Worm (Caenorhabditis elegans) whole organism, L1 larva: Measurements from ENCODE around the gene nhr-56.

Experiments
- C04F5.9 ChIP-seq: sonication (generic microtip); optimal IDR thresholded peaks from 2 replicates; lab custom pipeline; 2016; ENCODE audit warnings: missing genetic modification characterization, missing compliant biosample characterization
- C16A3.4 ChIP-seq: fragments of 150-350 bp; optimal IDR thresholded peaks from 2 replicates; lab custom pipeline; 2014; ENCODE audit warnings: missing biosample characterization, missing genetic modification characterization
- alr-1 ChIP-seq: fragments of 200-800 bp; sonication (Bioruptor generic); optimal IDR thresholded peaks from 2 replicates; lab custom pipeline; 2018; ENCODE audit warnings: borderline replicate concordance, mild to moderate bottlenecking, missing genetic modification characterization, missing compliant biosample characterization
- aly-2 ChIP-seq: fragments of 150-350 bp; optimal IDR thresholded peaks from 2 replicates; lab custom pipeline; 2014; ENCODE audit warnings: missing biosample characterization, missing genetic modification characterization
- ceh-82 ChIP-seq, 3 experiments: fragments of 150-350 bp in 1 of 3; sonication (generic microtip) in 2 of 3; optimal IDR thresholded peaks; 2 replicates each; lab custom pipeline; 2014 to 2017; ENCODE audit warnings: missing biosample characterization in 3 of 3, missing genetic modification characterization in 3 of 3
- dpl-1 ChIP-seq, 3 experiments: fragments of 150-350 bp in 2 of 3; sonication (generic microtip) in 1 of 3; optimal IDR thresholded peaks; 2 replicates each; lab custom pipeline; 2014 to 2017; ENCODE audit warnings: missing biosample characterization in 3 of 3, missing genetic modification characterization in 3 of 3, missing genetic modification reagents in 3 of 3
- efl-1 ChIP-seq, 4 experiments: fragments of 150-350 bp; optimal IDR thresholded peaks in 3 of 4; peaks in 1 of 4; 1 replicate in 1 of 4; 2 replicates in 3 of 4; lab custom pipeline; 2014; ENCODE audit warnings: missing biosample characterization in 2 of 4, missing genetic modification characterization in 2 of 4, missing genetic modification reagents in 2 of 4
- egl-27 ChIP-seq, 2 experiments: fragments of 150-350 bp in 1 of 2; sonication (generic microtip); optimal IDR thresholded peaks; 3 replicates each; lab custom pipeline; 2017 to 2018; ENCODE audit warnings: missing biosample characterization in 2 of 2, missing genetic modification characterization in 2 of 2, missing genetic modification reagents in 2 of 2
- elt-2 ChIP-seq: sonication (generic microtip); optimal IDR thresholded peaks from 2 replicates; lab custom pipeline; 2016; ENCODE audit warnings: missing genetic modification characterization, mild to moderate bottlenecking, inconsistent platforms, missing compliant biosample characterization, missing genetic modification reagents
- fkh-10 ChIP-seq: sonication (generic microtip); optimal IDR thresholded peaks from 2 replicates; lab custom pipeline; 2017; ENCODE audit warnings: missing biosample characterization, missing genetic modification reagents, missing genetic modification characterization
- jun-1 ChIP-seq: fragments of 150-350 bp; optimal IDR thresholded peaks from 2 replicates; lab custom pipeline; 2014; ENCODE audit warnings: missing biosample characterization, missing genetic modification reagents, missing genetic modification characterization
- lin-14 ChIP-seq: fragments of 200-800 bp; sonication (Bioruptor generic); optimal IDR thresholded peaks from 2 replicates; lab custom pipeline; 2018; ENCODE audit warnings: mild to moderate bottlenecking, missing genetic modification characterization, moderate library complexity, missing compliant biosample characterization
- lin-35 ChIP-seq, 2 experiments: fragments of 150-350 bp; optimal IDR thresholded peaks; 2 replicates each; lab custom pipeline; 2014; ENCODE audit warnings: missing biosample characterization in 2 of 2, missing genetic modification characterization in 2 of 2, missing genetic modification reagents in 2 of 2
- lin-39 ChIP-seq: fragments of 150-350 bp; optimal IDR thresholded peaks from 2 replicates; lab custom pipeline; 2014; ENCODE audit warnings: missing biosample characterization, missing genetic modification reagents, missing genetic modification characterization
- lir-3 ChIP-seq: sonication (generic microtip); optimal IDR thresholded peaks from 2 replicates; lab custom pipeline; 2016; ENCODE audit warnings: mild to moderate bottlenecking, missing genetic modification characterization, moderate library complexity, missing compliant biosample characterization; ENCODE audit not compliant: poor library complexity
- lsy-2 ChIP-seq, 2 experiments: fragments of 150-350 bp; optimal IDR thresholded peaks; 2 replicates each; lab custom pipeline; 2014; ENCODE audit warnings: missing biosample characterization in 2 of 2, missing genetic modification characterization in 2 of 2
- mdl-1 ChIP-seq, 2 experiments: fragments of 150-350 bp; optimal IDR thresholded peaks; 2 replicates each; lab custom pipeline; 2014 to 2017; ENCODE audit warnings: missing biosample characterization in 2 of 2, missing genetic modification characterization in 2 of 2, inconsistent platforms in 1 of 2
- mef-2 ChIP-seq: fragments of 150-350 bp; optimal IDR thresholded peaks from 2 replicates; lab custom pipeline; 2014; ENCODE audit warnings: missing biosample characterization, missing genetic modification characterization
- nhr-11 ChIP-seq: fragments of 150-350 bp; optimal IDR thresholded peaks from 2 replicates; lab custom pipeline; 2014; ENCODE audit warnings: missing biosample characterization, missing genetic modification characterization
- nhr-12 ChIP-seq: sonication (generic microtip); optimal IDR thresholded peaks from 2 replicates; lab custom pipeline; 2017; ENCODE audit warnings: missing biosample characterization, missing genetic modification characterization
- nhr-20 ChIP-seq: sonication (generic microtip); optimal IDR thresholded peaks from 2 replicates; lab custom pipeline; 2016; ENCODE audit warnings: mild to moderate bottlenecking, missing genetic modification characterization, missing compliant biosample characterization
- nhr-237 ChIP-seq: fragments of 150-350 bp; optimal IDR thresholded peaks from 2 replicates; lab custom pipeline; 2014; ENCODE audit warnings: missing biosample characterization, missing genetic modification characterization
- nhr-71 ChIP-seq: sonication (generic microtip); optimal IDR thresholded peaks from 2 replicates; lab custom pipeline; 2016; ENCODE audit warnings: mild to moderate bottlenecking, missing genetic modification characterization, moderate library complexity, missing compliant biosample characterization
- nhr-77 ChIP-seq: fragments of 150-350 bp; optimal IDR thresholded peaks from 2 replicates; lab custom pipeline; 2014; ENCODE audit warnings: missing biosample characterization, missing genetic modification characterization
- pag-3 ChIP-seq: sonication (generic microtip); optimal IDR thresholded peaks from 2 replicates; lab custom pipeline; 2017; ENCODE audit warnings: missing genetic modification characterization, mild to moderate bottlenecking, missing compliant biosample characterization, antibody characterized with exemption, borderline replicate concordance; ENCODE audit not compliant: insufficient read depth
- pqm-1 ChIP-seq: sonication (generic microtip); optimal IDR thresholded peaks from 3 replicates; lab custom pipeline; 2017; ENCODE audit warnings: missing biosample characterization, missing genetic modification characterization
- rnt-1 ChIP-seq: sonication (generic microtip); optimal IDR thresholded peaks from 2 replicates; lab custom pipeline; 2016; ENCODE audit warnings: mild to moderate bottlenecking, missing genetic modification characterization, moderate library complexity, missing compliant biosample characterization
- snpc-4 ChIP-seq: fragments of 150-350 bp; optimal IDR thresholded peaks from 2 replicates; lab custom pipeline; 2014; ENCODE audit warnings: missing biosample characterization, missing genetic modification characterization
- snu-23 ChIP-seq: sonication (generic microtip); optimal IDR thresholded peaks from 2 replicates; lab custom pipeline; 2016; ENCODE audit warnings: missing genetic modification characterization, missing compliant biosample characterization
- sox-4 ChIP-seq: sonication (generic microtip); optimal IDR thresholded peaks from 2 replicates; lab custom pipeline; 2016; ENCODE audit warnings: missing genetic modification characterization, missing compliant biosample characterization
- unc-130 ChIP-seq: fragments of 150-350 bp; optimal IDR thresholded peaks from 2 replicates; lab custom pipeline; 2017; ENCODE audit warnings: missing biosample characterization, missing genetic modification characterization, inconsistent platforms
- unc-86 ChIP-seq: sonication (generic microtip); optimal IDR thresholded peaks from 2 replicates; lab custom pipeline; 2016; ENCODE audit warnings: missing genetic modification characterization, missing compliant biosample characterization
- vab-15 ChIP-seq: sonication (generic microtip); optimal IDR thresholded peaks from 2 replicates; lab custom pipeline; 2017; ENCODE audit warnings: missing genotype, mild to moderate bottlenecking, missing genetic modification characterization, missing compliant biosample characterization
- ztf-11 ChIP-seq, 2 experiments: sonication (generic microtip); optimal IDR thresholded peaks; 2 replicates each; lab custom pipeline; 2016 to 2017; ENCODE audit warnings: missing genetic modification characterization in 2 of 2, missing biosample characterization in 1 of 2, missing compliant biosample characterization in 1 of 2

nhr-56 gene

DNA sequence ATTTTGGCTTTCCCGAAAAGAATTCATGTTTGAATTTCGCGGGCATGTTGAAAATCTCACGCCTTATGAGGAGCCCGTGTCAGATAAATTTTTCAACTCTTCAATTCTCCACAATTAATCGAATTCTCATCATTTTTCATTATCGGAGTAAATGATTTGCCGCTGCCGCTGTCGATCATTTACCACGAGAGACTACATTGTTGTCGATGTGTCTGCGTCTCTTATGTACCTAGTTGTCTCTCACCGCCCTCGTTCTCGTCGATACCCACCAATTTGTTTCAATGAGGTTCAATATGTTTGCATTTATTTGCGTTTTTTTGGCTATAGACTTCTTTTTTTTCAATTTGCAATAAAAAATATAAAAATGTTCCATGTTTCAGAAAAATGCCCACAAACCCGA lies 26.7 kb upstream of the nhr-56 start, which contains the start of gene nhr-13 (continued):
- TF ChIP-seq nhr-237 (tag; lab: Kevin White, UChicago) (no peak), unc-130 (tag; lab: Kevin White, UChicago) (no peak), pqm-1 (no peak), lsy-2 (tag; optimal IDR thresholded peaks at IDR 0.05; lab: Kevin White, UChicago) (no peak), dpl-1 (GFP tag; optimal IDR thresholded peaks at IDR 0.05; lab: Kevin White, UChicago) (no peak), ztf-11 (tag; optimal IDR thresholded peaks at IDR 0.05; lab: Kevin White, UChicago) (no peak), vab-15 (tag; lab: Kevin White, UChicago) (no peak), nhr-11 (tag; lab: Kevin White, UChicago) (no peak), nhr-77 (tag; lab: Kevin White, UChicago) (no peak), snu-23 (GFP tag; lab: Kevin White, UChicago) (peak; percentile 30), jun-1 (tag; lab: Kevin White, UChicago) (no peak), efl-1 (optimal IDR thresholded peaks at IDR 0.05; lab: Kevin White, UChicago) (peak in 1 of 2 experiments; percentile 17), efl-1 (GFP tag; optimal IDR thresholded peaks at IDR 0.05 in 1 of 2; lab: Kevin White, UChicago) (peak in 1 of 2 experiments; percentile 50), nhr-71 (tag; lab: Kevin White, UChicago) (no peak), mef-2 (no peak), pag-3 (tag; lab: Kevin White, UChicago) (no peak)
- TF ChIP-seq, all 84 proteins: peak for 9

- peak; percentile 26 for TF ChIP-seq snpc-4 (tag; lab: Kevin White, UChicago)
- no peak for TF ChIP-seq mdl-1 (tag; optimal IDR thresholded peaks at IDR 0.05; lab: Kevin White, UChicago)
- no peak for TF ChIP-seq C04F5.9 (tag; lab: Kevin White, UChicago)
Observed at ce11 chrV:2199594-2199993, 19.2 kb upstream of the nhr-56 start.

DNA sequence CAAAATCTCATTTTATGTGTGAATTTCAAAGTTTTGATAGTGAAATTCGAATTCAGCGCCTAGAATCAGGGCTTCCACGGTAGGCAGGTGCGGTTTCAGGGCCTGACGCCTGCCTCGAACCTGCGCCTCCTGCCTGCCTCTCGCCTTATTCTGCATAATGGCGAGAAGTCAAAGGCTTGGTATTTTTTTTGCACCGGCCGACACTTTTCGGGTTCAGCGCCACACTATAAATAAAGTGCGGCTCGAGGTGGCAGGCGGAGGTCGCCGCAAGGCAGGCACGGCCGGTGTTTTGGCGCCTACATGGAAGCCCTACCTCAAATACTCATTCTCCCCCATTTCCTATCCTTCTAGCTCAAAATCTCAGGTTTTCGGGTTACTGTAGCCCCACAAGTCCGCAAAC lies 18.4 kb upstream of the nhr-56 start:
- TF ChIP-seq rnt-1 (tag; lab: Kevin White, UChicago) (no peak), ceh-82 (tag; optimal IDR thresholded peaks at IDR 0.05; lab: Kevin White, UChicago) (no peak), alr-1 (tag; lab: Kevin White, UChicago) (no peak), sox-4 (no peak), C16A3.4 (tag; lab: Kevin White, UChicago) (no peak), elt-2 (tag; lab: Kevin White, UChicago) (no peak), jun-1 (tag; lab: Kevin White, UChicago) (no peak), lin-39 (tag; lab: Kevin White, UChicago) (no peak), lin-14 (GFP tag; lab: Kevin White, UChicago) (no peak), nhr-20 (tag; lab: Kevin White, UChicago) (no peak), nhr-12 (no peak), unc-86 (tag; lab: Kevin White, UChicago) (no peak), lir-3 (no peak), fkh-10 (GFP tag; lab: Kevin White, UChicago) (no peak)
- TF ChIP-seq, all 84 proteins: peak for 0

DNA sequence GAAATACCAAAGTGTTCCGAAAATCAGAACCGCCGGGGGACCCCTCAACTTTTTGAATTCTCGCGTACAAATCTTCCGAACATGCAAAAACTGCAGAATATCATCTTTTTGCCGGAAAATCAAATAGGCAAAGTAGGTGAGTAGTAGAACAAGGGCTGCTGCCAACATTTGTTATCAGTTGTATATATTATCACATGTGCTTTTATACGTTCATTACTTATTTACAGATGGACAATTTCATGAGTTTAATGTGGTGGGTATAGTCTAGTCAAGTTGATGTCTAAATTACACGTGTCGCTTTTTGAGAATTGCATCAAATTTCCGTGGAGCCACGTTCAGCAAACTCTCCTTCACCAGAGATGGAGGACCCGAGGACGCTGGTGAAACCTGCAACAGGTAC lies 17.6 kb upstream of the nhr-56 start, which contains the start of gene cyp-32B1:
Gene cyp-32B1 (minus strand): TSS at position 176 of the 400 bp plus-strand sequence.
- no peak for TF ChIP-seq aly-2 (tag; lab: Kevin White, UChicago)
- no peak for TF ChIP-seq egl-27 (tag; optimal IDR thresholded peaks at IDR 0.05; lab: Kevin White, UChicago)
- peak in 1 of 2 experiments; percentile 5 for TF ChIP-seq lin-35 (GFP tag; optimal IDR thresholded peaks at IDR 0.05; lab: Kevin White, UChicago)
- peak; percentile 34 for TF ChIP-seq elt-2 (tag; lab: Kevin White, UChicago)
